Fruit fly (Drosophila melanogaster) whole organism, prepupa: ENCODE data around the gene CG3386.

Source experiments
- CG10631 ChIP-seq: fragments of 200-800 bp; sonication (Bioruptor generic); optimal IDR thresholded peaks from 2 replicates; lab custom pipeline; 2016; ENCODE audit warnings: missing biosample characterization, missing genetic modification characterization
- CG10669 ChIP-seq: fragments of 200-800 bp; sonication (Bioruptor generic); optimal IDR thresholded peaks from 3 replicates; lab custom pipeline; 2018; ENCODE audit warnings: missing biosample characterization, mild to moderate bottlenecking, missing genetic modification characterization, moderate library complexity
- CG11294 ChIP-seq: fragments of 200-800 bp; sonication (Bioruptor generic); IDR thresholded peaks from 2 replicates; pipeline ENCODE4 v1.3.6; 2022; ENCODE audit warnings: missing biosample characterization, missing genetic modification characterization
- CG11762 ChIP-seq: fragments of 200-800 bp; sonication (Bioruptor generic); optimal IDR thresholded peaks from 3 replicates; lab custom pipeline; 2016; ENCODE audit warnings: missing biosample characterization, missing genetic modification characterization; ENCODE audit not compliant: insufficient read depth
- CG11902 ChIP-seq: fragments of 200-800 bp; sonication (Bioruptor generic); optimal IDR thresholded peaks from 3 replicates; lab custom pipeline; 2016; ENCODE audit warnings: missing biosample characterization, missing genetic modification characterization
- CG15336 ChIP-seq: fragments of 200-800 bp; sonication (Bioruptor generic); IDR thresholded peaks from 2 replicates; pipeline ENCODE4 v1.3.6; 2022; ENCODE audit warnings: missing biosample characterization, missing genetic modification characterization
- CG16779 ChIP-seq: fragments of 200-800 bp; sonication (Bioruptor generic); optimal IDR thresholded peaks from 3 replicates; lab custom pipeline; 2017; ENCODE audit warnings: missing biosample characterization, mild to moderate bottlenecking, missing genetic modification characterization
- CG3032 ChIP-seq: fragments of 200-800 bp; optimal IDR thresholded peaks from 2 replicates; lab custom pipeline; 2019; ENCODE audit warnings: missing biosample characterization, mild to moderate bottlenecking, missing genetic modification characterization, moderate library complexity
- CG32006 ChIP-seq: fragments of 200-800 bp; sonication (Bioruptor generic); optimal IDR thresholded peaks from 3 replicates; lab custom pipeline; 2017; ENCODE audit warnings: missing biosample characterization, mild to moderate bottlenecking, missing genetic modification characterization
- CG34406 ChIP-seq: fragments of 200-800 bp; sonication (Bioruptor generic); optimal IDR thresholded peaks from 3 replicates; lab custom pipeline; 2016; ENCODE audit warnings: missing biosample characterization, missing genetic modification characterization
- CG3919 ChIP-seq: fragments of 200-800 bp; sonication (Bioruptor generic); optimal IDR thresholded peaks from 3 replicates; lab custom pipeline; 2016; ENCODE audit warnings: missing biosample characterization, missing genetic modification characterization
- CG4318 ChIP-seq: fragments of 200-800 bp; sonication (Bioruptor generic); optimal IDR thresholded peaks from 3 replicates; lab custom pipeline; 2017; ENCODE audit warnings: missing biosample characterization, mild to moderate bottlenecking, missing genetic modification characterization
- CG6163 ChIP-seq: fragments of 200-800 bp; sonication (Bioruptor generic); IDR thresholded peaks from 3 replicates; pipeline ENCODE4 v1.3.6; 2022; ENCODE audit warnings: missing biosample characterization, missing genetic modification characterization
- CG6276 ChIP-seq: fragments of 200-800 bp; sonication (Bioruptor generic); optimal IDR thresholded peaks from 2 replicates; lab custom pipeline; 2017; ENCODE audit warnings: missing biosample characterization, mild to moderate bottlenecking, missing genetic modification characterization
- CG6792 ChIP-seq: fragments of 200-800 bp; sonication (Bioruptor generic); optimal IDR thresholded peaks from 3 replicates; lab custom pipeline; 2016; ENCODE audit warnings: missing biosample characterization, missing genetic modification characterization
- CG6808 ChIP-seq: fragments of 200-800 bp; sonication (Bioruptor generic); optimal IDR thresholded peaks from 3 replicates; lab custom pipeline; 2017; ENCODE audit warnings: missing biosample characterization, missing genetic modification characterization, mild to moderate bottlenecking, moderate library complexity, missing genetic modification reagents
- CG7368 ChIP-seq: fragments of 200-800 bp; sonication (Bioruptor generic); optimal IDR thresholded peaks from 3 replicates; lab custom pipeline; 2016; ENCODE audit warnings: missing biosample characterization, missing genetic modification characterization
- CG8119 ChIP-seq: fragments of 200-800 bp; sonication (Bioruptor generic); IDR thresholded peaks from 3 replicates; pipeline ENCODE4 v1.3.6; 2022; ENCODE audit warnings: missing biosample characterization, missing genetic modification characterization
- CG8632 ChIP-seq: fragments of 200-800 bp; sonication (Bioruptor generic); optimal IDR thresholded peaks from 3 replicates; lab custom pipeline; 2016; ENCODE audit warnings: missing biosample characterization, missing genetic modification characterization
- Eip75B ChIP-seq: fragments of 200-800 bp; sonication (Bioruptor generic); optimal IDR thresholded peaks from 3 replicates; lab custom pipeline; 2016; ENCODE audit warnings: missing biosample characterization, missing genetic modification characterization
- Eip78C ChIP-seq: fragments of 200-800 bp; sonication (Bioruptor generic); peaks from one replicate; lab custom pipeline; 2016; ENCODE audit warnings: missing biosample characterization, missing genetic modification characterization
- Eip93F ChIP-seq: fragments of 200-800 bp; sonication (Bioruptor generic); optimal IDR thresholded peaks from 2 replicates; lab custom pipeline; 2016; ENCODE audit warnings: missing biosample characterization, mild to moderate bottlenecking, missing genetic modification characterization
- Ets21C ChIP-seq: fragments of 200-800 bp; sonication (Bioruptor generic); optimal IDR thresholded peaks from 3 replicates; lab custom pipeline; 2016; ENCODE audit warnings: missing biosample characterization, missing genetic modification characterization
- Ets96B ChIP-seq: fragments of 200-800 bp; optimal IDR thresholded peaks from 2 replicates; lab custom pipeline; 2019; ENCODE audit warnings: missing biosample characterization, mild to moderate bottlenecking, missing genetic modification characterization, moderate library complexity
- Gug ChIP-seq: fragments of 200-800 bp; sonication (Bioruptor generic); IDR thresholded peaks from 2 replicates; pipeline ENCODE4 v1.3.6; 2022; ENCODE audit warnings: missing biosample characterization, missing genetic modification characterization
- Hr38 ChIP-seq: sonication (Bioruptor generic); optimal IDR thresholded peaks from 2 replicates; lab custom pipeline; 2016; ENCODE audit warnings: missing biosample characterization, missing genetic modification characterization
- Hr4 ChIP-seq: fragments of 200-800 bp; sonication (Bioruptor generic); optimal IDR thresholded peaks from 3 replicates; lab custom pipeline; 2016; ENCODE audit warnings: missing biosample characterization, missing genetic modification characterization
- Lpt ChIP-seq: fragments of 200-800 bp; sonication (Bioruptor generic); optimal IDR thresholded peaks from 3 replicates; lab custom pipeline; 2016; ENCODE audit warnings: missing biosample characterization, missing genetic modification characterization
- OdsH ChIP-seq: fragments of 200-800 bp; sonication (Bioruptor generic); optimal IDR thresholded peaks from 3 replicates; lab custom pipeline; 2016; ENCODE audit warnings: missing biosample characterization, missing genetic modification characterization
- Smox ChIP-seq: fragments of 200-800 bp; sonication (Bioruptor generic); optimal IDR thresholded peaks from 3 replicates; lab custom pipeline; 2016; ENCODE audit warnings: missing biosample characterization, missing genetic modification characterization
- Sox14 ChIP-seq: fragments of 200-800 bp; sonication (Bioruptor generic); optimal IDR thresholded peaks from 3 replicates; lab custom pipeline; 2016; ENCODE audit warnings: missing biosample characterization, missing genetic modification characterization
- achi ChIP-seq: fragments of 200-800 bp; sonication (Bioruptor generic); optimal IDR thresholded peaks from 3 replicates; lab custom pipeline; 2016; ENCODE audit warnings: missing biosample characterization, missing genetic modification characterization
- acj6 ChIP-seq: fragments of 200-800 bp; sonication (Bioruptor generic); optimal IDR thresholded peaks from 3 replicates; lab custom pipeline; 2016; ENCODE audit warnings: missing biosample characterization, missing genetic modification characterization
- dac ChIP-seq: fragments of 200-800 bp; sonication (Bioruptor generic); optimal IDR thresholded peaks from 2 replicates; lab custom pipeline; 2017; ENCODE audit warnings: missing biosample characterization, mild to moderate bottlenecking, missing genetic modification characterization
- dsx ChIP-seq: fragments of 200-800 bp; optimal IDR thresholded peaks from 3 replicates; lab custom pipeline; 2019; ENCODE audit warnings: missing biosample characterization, mild to moderate bottlenecking, missing genetic modification characterization, moderate library complexity; ENCODE audit not compliant: poor library complexity, severe bottlenecking
- eg ChIP-seq: fragments of 200-800 bp; sonication (Bioruptor generic); IDR thresholded peaks from 3 replicates; pipeline ENCODE4 v1.3.6; 2022; ENCODE audit warnings: missing biosample characterization, missing genetic modification characterization
- fkh ChIP-seq: fragments of 200-800 bp; sonication (Bioruptor generic); optimal IDR thresholded peaks from 3 replicates; lab custom pipeline; 2017; ENCODE audit warnings: missing biosample characterization, mild to moderate bottlenecking, missing genetic modification characterization, moderate library complexity
- pdm3 ChIP-seq: fragments of 200-800 bp; sonication (Bioruptor generic); optimal IDR thresholded peaks from 3 replicates; lab custom pipeline; 2016; ENCODE audit warnings: missing biosample characterization, missing genetic modification characterization
- salr ChIP-seq, 2 experiments: fragments of 200-800 bp; sonication (Bioruptor generic); optimal IDR thresholded peaks; 3 replicates each; lab custom pipeline; 2016 to 2018; ENCODE audit warnings: missing biosample characterization in 2 of 2, missing genetic modification characterization in 2 of 2, mild to moderate bottlenecking in 1 of 2
- spab ChIP-seq: fragments of 200-800 bp; sonication (Bioruptor generic); optimal IDR thresholded peaks from 2 replicates; lab custom pipeline; 2017; ENCODE audit warnings: missing biosample characterization, mild to moderate bottlenecking, missing genetic modification characterization, missing genetic modification reagents
- svp ChIP-seq: fragments of 200-800 bp; sonication (Bioruptor generic); peaks from one replicate; lab custom pipeline; 2016; ENCODE audit warnings: missing biosample characterization, missing genetic modification characterization
- vri ChIP-seq: fragments of 200-800 bp; sonication (Bioruptor generic); optimal IDR thresholded peaks from 3 replicates; lab custom pipeline; 2016; ENCODE audit warnings: missing biosample characterization, mild to moderate bottlenecking, missing genetic modification characterization

The CG3386 gene

dm6 chr3L:644111-644718, 38.1 kb downstream of the CG3386 start (continued):
- peak; percentile 98 for TF ChIP-seq CG32006
- TF ChIP-seq CG10631 (GFP tag; lab: Kevin White, UChicago): peak; percentile 92
- TF ChIP-seq Ets96B (tag; lab: Kevin White, UChicago): peak; percentile 84
- peak; percentile 95 for TF ChIP-seq Lpt (GFP tag; lab: Kevin White, UChicago)
- TF ChIP-seq CG11902 (GFP tag; lab: Kevin White, UChicago): peak; percentile 84
- TF ChIP-seq CG6792 (GFP tag; lab: Kevin White, UChicago): peak; percentile 89
- peak; percentile 78 for TF ChIP-seq CG8632 (GFP tag; lab: Kevin White, UChicago)
- TF ChIP-seq dac (GFP tag; lab: Kevin White, UChicago): peak; percentile 98
- peak; percentile 92 for TF ChIP-seq achi (GFP tag; lab: Kevin White, UChicago)
- TF ChIP-seq, all 60 proteins: peak for 60

- TF ChIP-seq CG8632 (GFP tag; lab: Kevin White, UChicago) (no peak), vri (GFP tag; lab: Kevin White, UChicago) (peak; percentile 0), fkh (peak; percentile 92)
Measured at dm6 chr3L:642865-643738, 39.2 kb downstream of the CG3386 start.

DNA sequence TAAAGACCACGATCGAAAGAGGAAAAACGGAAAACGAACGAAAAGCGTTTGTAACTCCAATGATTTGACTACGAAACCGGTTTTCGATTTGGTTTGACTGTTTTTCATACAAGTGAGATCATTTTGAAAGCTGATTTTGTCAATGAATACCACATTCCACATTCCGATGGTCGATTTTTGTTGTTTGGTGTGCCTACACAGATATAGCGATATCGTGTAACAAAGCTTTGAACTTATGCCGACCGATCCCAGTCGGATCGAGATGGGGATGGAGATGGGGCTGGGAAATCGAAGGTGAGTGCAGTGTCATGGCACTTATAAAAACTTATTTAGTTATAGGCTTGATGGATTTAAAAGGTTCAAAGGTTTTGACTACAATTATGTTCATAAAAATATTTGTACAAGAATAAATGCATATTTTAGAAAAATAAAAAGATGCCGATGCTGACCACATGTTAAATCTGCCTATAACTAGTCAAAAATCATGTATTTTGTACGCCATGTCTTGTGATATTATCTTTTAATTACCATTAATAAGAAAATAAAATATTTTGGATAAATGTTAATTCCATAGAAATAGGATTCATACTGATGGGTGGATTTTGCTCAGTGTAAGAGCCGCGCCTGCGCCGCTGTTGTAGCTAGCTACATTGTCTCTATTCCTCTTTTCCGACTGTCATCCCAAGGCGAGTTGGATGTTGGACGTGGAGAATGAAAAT, 40.0 kb downstream of the CG3386 start:
- TF ChIP-seq Smox (GFP tag; lab: Kevin White, UChicago): no peak
- peak; percentile 42 for TF ChIP-seq CG3919 (GFP tag; lab: Kevin White, UChicago)
- TF ChIP-seq CG10631 (GFP tag; lab: Kevin White, UChicago): peak; percentile 57
- TF ChIP-seq CG34406: peak; percentile 18
- no peak for TF ChIP-seq CG7368 (GFP tag; lab: Kevin White, UChicago)
- peak; percentile 29 for TF ChIP-seq acj6 (GFP tag; lab: Kevin White, UChicago)
- TF ChIP-seq CG4318 (GFP tag; lab: Kevin White, UChicago): peak; percentile 51
- TF ChIP-seq CG6792 (GFP tag; lab: Kevin White, UChicago): no peak
- 0 out of 3 replicates have a peak, but pooled peaks have one; percentile 11 for TF ChIP-seq CG6163
- no peak for TF ChIP-seq CG11294 (GFP tag; lab: Robert Waterston, UW)
- peak; percentile 2 for TF ChIP-seq CG16779
- peak; percentile 19 for TF ChIP-seq Sox14
- TF ChIP-seq Hr4 (GFP tag; lab: Kevin White, UChicago): peak; percentile 73
- no peak for TF ChIP-seq Eip93F (GFP tag; lab: Kevin White, UChicago)
- peak; percentile 29; the same call in 1 of the 2 replicates for TF ChIP-seq Gug (GFP tag; lab: Robert Waterston, UW)
- TF ChIP-seq Eip75B (GFP tag; lab: Kevin White, UChicago): peak; percentile 10
- TF ChIP-seq CG6276 (GFP tag; lab: Kevin White, UChicago): peak; percentile 43
- no peak for TF ChIP-seq dac (GFP tag; lab: Kevin White, UChicago)
- peak; percentile 48 for TF ChIP-seq achi (GFP tag; lab: Kevin White, UChicago)
- peak; percentile 71 for TF ChIP-seq dsx (GFP tag; lab: Kevin White, UChicago)
- TF ChIP-seq OdsH (GFP tag; lab: Kevin White, UChicago): peak; percentile 55
- peak; percentile 49 for TF ChIP-seq CG10669 (GFP tag; lab: Kevin White, UChicago)
- peak; percentile 64; the same call in 2 of the 3 replicates for TF ChIP-seq CG8119 (GFP tag; lab: Robert Waterston, UW)
- peak; percentile 54 for TF ChIP-seq Ets96B (tag; lab: Kevin White, UChicago)
- no peak for TF ChIP-seq Ets21C
- peak in 1 of 2 experiments; percentile 56 for TF ChIP-seq salr (GFP tag; optimal IDR thresholded peaks at IDR 0.05; lab: Kevin White, UChicago)
- TF ChIP-seq CG15336: peak; percentile 63; the same call in 1 of the 2 replicates
- peak; percentile 56 for TF ChIP-seq CG6808 (GFP tag; lab: Kevin White, UChicago)
- TF ChIP-seq Hr38: no peak
- 0 out of 3 replicates have a peak, but pooled peaks have one; percentile 11 for TF ChIP-seq eg (GFP tag; lab: Robert Waterston, UW)
- peak; percentile 38 for TF ChIP-seq pdm3
- peak; percentile 72 for TF ChIP-seq Eip78C
- peak; percentile 51 for TF ChIP-seq CG3032 (tag; lab: Kevin White, UChicago)
- TF ChIP-seq CG11762 (GFP tag; lab: Kevin White, UChicago): peak; percentile 48
- TF ChIP-seq spab (GFP tag; lab: Kevin White, UChicago): peak; percentile 37
- TF ChIP-seq CG32006: peak; percentile 82
- peak; percentile 25 for TF ChIP-seq svp (GFP tag; lab: Kevin White, UChicago)
